5 worm cellular contexts compared by ENCODE assay signal in genomic region chrIII:3029822-3030221, ce11.
TF ChIP-seq lines count a peak whose summit lies in the region.

No protein-coding gene starts in this region.

TF ChIP-seq in whole organism, L1 larva, 84 proteins besides CTCF, POLR2A, EP300 and RAD21 (continues in another document):
- no peak for TF ChIP-seq sptf-1 (tag; optimal IDR thresholded peaks at IDR 0.05; lab: Kevin White, UChicago)
- TF ChIP-seq aha-1 (tag; optimal IDR thresholded peaks at IDR 0.05; lab: Kevin White, UChicago): no peak
- TF ChIP-seq unc-98 (GFP tag; IDR thresholded peaks at IDR 0.05; lab: Robert Waterston, UW): no peak
- no peak for TF ChIP-seq mep-1 (tag; optimal IDR thresholded peaks at IDR 0.05; lab: Kevin White, UChicago)
- TF ChIP-seq ets-5 (GFP tag; IDR thresholded peaks at IDR 0.05; lab: Robert Waterston, UW): no peak
- no peak for TF ChIP-seq elt-2 (tag; optimal IDR thresholded peaks at IDR 0.05; lab: Kevin White, UChicago)
- peak; percentile 35 for TF ChIP-seq snu-23 (GFP tag; optimal IDR thresholded peaks at IDR 0.05; lab: Kevin White, UChicago)
- TF ChIP-seq nhr-12 (tag; optimal IDR thresholded peaks at IDR 0.05; lab: Kevin White, UChicago): no peak
- TF ChIP-seq pag-3 (tag; optimal IDR thresholded peaks at IDR 0.05; lab: Kevin White, UChicago; ENCODE audit: borderline replicate concordance, insufficient read depth): no peak
- TF ChIP-seq rnt-1 (tag; optimal IDR thresholded peaks at IDR 0.05; lab: Kevin White, UChicago): no peak
- TF ChIP-seq nhr-47 (tag; optimal IDR thresholded peaks at IDR 0.05; lab: Kevin White, UChicago): no peak
- no peak for TF ChIP-seq tbx-2 (tag; optimal IDR thresholded peaks at IDR 0.05; lab: Kevin White, UChicago)
- TF ChIP-seq ceh-90 (tag; optimal IDR thresholded peaks at IDR 0.05; lab: Kevin White, UChicago): no peak
- TF ChIP-seq nhr-19 (GFP tag; conservative IDR thresholded peaks at IDR 0.05; lab: Robert Waterston, UW): no peak
- TF ChIP-seq pax-3 (tag; optimal IDR thresholded peaks at IDR 0.05; lab: Kevin White, UChicago): no peak
- no peak for TF ChIP-seq jun-1 (tag; optimal IDR thresholded peaks at IDR 0.05; lab: Kevin White, UChicago)
- no peak for TF ChIP-seq egl-27 (tag; optimal IDR thresholded peaks at IDR 0.05; lab: Kevin White, UChicago)
- TF ChIP-seq swsn-7 (tag; optimal IDR thresholded peaks at IDR 0.05; lab: Kevin White, UChicago): no peak
- TF ChIP-seq alr-1 (tag; optimal IDR thresholded peaks at IDR 0.05; lab: Kevin White, UChicago; ENCODE audit: borderline replicate concordance): no peak

TF ChIP-seq in whole organism, L2 larva, 48 proteins besides CTCF, POLR2A, EP300 and RAD21:
- TF ChIP-seq fos-1 (tag; optimal IDR thresholded peaks at IDR 0.05; lab: Kevin White, UChicago) (peak; percentile 30), blmp-1 (tag; optimal IDR thresholded peaks at IDR 0.05; lab: Kevin White, UChicago; ENCODE audit: insufficient read depth) (peak; percentile 33), elt-3 (tag; optimal IDR thresholded peaks at IDR 0.05; lab: Kevin White, UChicago) (no peak), nhr-25 (tag; optimal IDR thresholded peaks at IDR 0.05; lab: Kevin White, UChicago) (peak; percentile 63), Y55F3AM.14 (GFP tag; optimal IDR thresholded peaks at IDR 0.05; lab: Kevin White, UChicago) (peak; percentile 81), ztf-1 (GFP tag; conservative IDR thresholded peaks at IDR 0.05; lab: Robert Waterston, UW) (no peak), gmeb-1 (tag; optimal IDR thresholded peaks at IDR 0.05; lab: Kevin White, UChicago) (peak; percentile 18)

TF ChIP-seq in whole organism, L3 larva, 47 proteins besides CTCF, POLR2A, EP300 and RAD21:
- TF ChIP-seq elt-2 (tag; optimal IDR thresholded peaks at IDR 0.05; lab: Kevin White, UChicago) (peak; percentile 15), nhr-237 (tag; optimal IDR thresholded peaks at IDR 0.05; lab: Kevin White, UChicago) (no peak), aly-2 (tag; optimal IDR thresholded peaks at IDR 0.05; lab: Kevin White, UChicago) (no peak), pha-4 (tag; optimal IDR thresholded peaks at IDR 0.05; lab: Kevin White, UChicago) (peak; percentile 10), ama-1 (optimal IDR thresholded peaks at IDR 0.05; lab: Kevin White, UChicago) (no peak), mml-1 (tag; optimal IDR thresholded peaks at IDR 0.05; lab: Kevin White, UChicago) (no peak)

TF ChIP-seq in whole organism, L4 larva, 104 proteins besides CTCF, POLR2A, EP300 and RAD21 (continues in another document):
- TF ChIP-seq ceh-62 (tag; optimal IDR thresholded peaks at IDR 0.05; lab: Kevin White, UChicago): no peak
- no peak for TF ChIP-seq php-3 (GFP tag; IDR thresholded peaks at IDR 0.05; lab: Robert Waterston, UW)
- TF ChIP-seq daf-8 (GFP tag; IDR thresholded peaks at IDR 0.05; lab: Robert Waterston, UW): no peak
- TF ChIP-seq mep-1 (tag; optimal IDR thresholded peaks at IDR 0.05; lab: Kevin White, UChicago): peak; percentile 7
- no peak for TF ChIP-seq R02D3.7 (tag; optimal IDR thresholded peaks at IDR 0.05; lab: Kevin White, UChicago)
- TF ChIP-seq dpl-1 (GFP tag; optimal IDR thresholded peaks at IDR 0.05; lab: Kevin White, UChicago): no peak
- TF ChIP-seq duxl-1 (tag; optimal IDR thresholded peaks at IDR 0.05; lab: Kevin White, UChicago; ENCODE audit: poor library complexity): no peak
- no peak for TF ChIP-seq tag-97 (GFP tag; IDR thresholded peaks at IDR 0.05; lab: Robert Waterston, UW)
- no peak for TF ChIP-seq daf-16 (GFP tag; optimal IDR thresholded peaks at IDR 0.05; lab: Kevin White, UChicago)
- TF ChIP-seq daf-16 (tag; optimal IDR thresholded peaks at IDR 0.05; lab: Kevin White, UChicago): no peak
- TF ChIP-seq Y75B8A.6 (GFP tag; IDR thresholded peaks at IDR 0.05; lab: Robert Waterston, UW): no peak
- no peak for TF ChIP-seq nhr-25 (tag; optimal IDR thresholded peaks at IDR 0.05; lab: Kevin White, UChicago; ENCODE audit: borderline replicate concordance, insufficient read depth)
- TF ChIP-seq mdl-1 (tag; optimal IDR thresholded peaks at IDR 0.05; lab: Kevin White, UChicago): no peak
- no peak for TF ChIP-seq Y5F2A.4 (GFP tag; optimal IDR thresholded peaks at IDR 0.05; lab: Kevin White, UChicago)
- TF ChIP-seq aly-2 (tag; optimal IDR thresholded peaks at IDR 0.05; lab: Kevin White, UChicago): no peak
- no peak for TF ChIP-seq lir-3 (tag; optimal IDR thresholded peaks at IDR 0.05; lab: Kevin White, UChicago)
- TF ChIP-seq nhr-42 (GFP tag; IDR thresholded peaks at IDR 0.05; lab: Robert Waterston, UW): no peak
- TF ChIP-seq egl-43 (GFP tag; IDR thresholded peaks at IDR 0.05; lab: Robert Waterston, UW): no peak
- no peak for TF ChIP-seq nhr-11 (tag; optimal IDR thresholded peaks at IDR 0.05; lab: Kevin White, UChicago)
- no peak for TF ChIP-seq F49E8.2 (tag; optimal IDR thresholded peaks at IDR 0.05; lab: Kevin White, UChicago; ENCODE audit: borderline replicate concordance)
- TF ChIP-seq unc-130 (GFP tag; optimal IDR thresholded peaks at IDR 0.05; lab: Kevin White, UChicago): no peak
- TF ChIP-seq lin-39 (tag; optimal IDR thresholded peaks at IDR 0.05; lab: Kevin White, UChicago): no peak
- no peak for TF ChIP-seq fos-1 (tag; optimal IDR thresholded peaks at IDR 0.05; lab: Kevin White, UChicago)
- TF ChIP-seq lim-7 (GFP tag; IDR thresholded peaks at IDR 0.05; lab: Robert Waterston, UW): no peak
- peak; percentile 45 for TF ChIP-seq hlh-30 (tag; optimal IDR thresholded peaks at IDR 0.05; lab: Kevin White, UChicago; ENCODE audit: insufficient read depth)
- TF ChIP-seq egl-27 (tag; optimal IDR thresholded peaks at IDR 0.05; lab: Kevin White, UChicago): no peak
- TF ChIP-seq fkh-10 (GFP tag; optimal IDR thresholded peaks at IDR 0.05; lab: Kevin White, UChicago): no peak
- TF ChIP-seq spr-1 (tag; optimal IDR thresholded peaks at IDR 0.05; lab: Kevin White, UChicago): no peak
- no peak for TF ChIP-seq zfp-3 (GFP tag; conservative IDR thresholded peaks at IDR 0.05; lab: Robert Waterston, UW)
- no peak for TF ChIP-seq unc-39 (tag; optimal IDR thresholded peaks at IDR 0.05; lab: Kevin White, UChicago)
- no peak for TF ChIP-seq unc-62 (GFP tag; optimal IDR thresholded peaks at IDR 0.05 in 1 of 2; lab: Kevin White, UChicago)
- TF ChIP-seq unc-62 (tag; optimal IDR thresholded peaks at IDR 0.05; lab: Kevin White, UChicago): no peak
- TF ChIP-seq lin-1 (GFP tag; IDR thresholded peaks at IDR 0.05; lab: Robert Waterston, UW): no peak
- peak; percentile 11 for TF ChIP-seq hlh-11 (tag; optimal IDR thresholded peaks at IDR 0.05; lab: Kevin White, UChicago)

TF ChIP-seq in whole organism, young adult, 124 proteins besides CTCF, POLR2A, EP300 and RAD21:
- TF ChIP-seq tbp1 (GFP tag; optimal IDR thresholded peaks at IDR 0.05; lab: Kevin White, UChicago) (no peak), nhr-179 (tag; optimal IDR thresholded peaks at IDR 0.05; lab: Kevin White, UChicago) (no peak), F23B12.7 (tag; optimal IDR thresholded peaks at IDR 0.05; lab: Kevin White, UChicago; ENCODE audit: insufficient read depth) (no peak), lin-40 (tag; optimal IDR thresholded peaks at IDR 0.05; lab: Kevin White, UChicago) (peak; percentile 1), hlh-26 (GFP tag; conservative IDR thresholded peaks at IDR 0.05; lab: Robert Waterston, UW) (no peak), rcor-1 (GFP tag; IDR thresholded peaks at IDR 0.05; lab: Robert Waterston, UW) (no peak)
